Worm (Caenorhabditis elegans): ENCODE measurements around the gene his-64.

DNA sequence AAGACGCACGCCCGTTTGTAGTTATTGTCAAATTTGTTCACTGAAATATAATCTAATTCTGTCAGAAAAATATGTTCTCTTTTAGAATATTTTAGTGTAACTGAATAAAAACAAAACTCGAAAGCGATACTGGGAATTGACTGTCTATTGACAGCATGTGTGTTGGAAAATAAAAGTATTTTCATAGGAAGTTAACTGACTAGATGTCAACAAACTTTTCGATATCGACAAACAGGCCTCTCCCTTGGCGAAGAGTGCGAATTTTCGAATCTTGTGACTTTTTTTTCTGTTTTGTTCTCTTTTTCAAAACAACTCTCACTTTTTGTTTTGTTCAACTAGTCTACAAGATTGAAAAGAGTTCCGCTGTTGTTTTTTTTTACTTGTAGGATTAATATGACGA, 31.3 kb downstream of the his-64 start:
- TF ChIP-seq ceh-39 (tag; optimal IDR thresholded peaks at IDR 0.05) (no peak), pha-4 (tag; optimal IDR thresholded peaks at IDR 0.05) (no peak), snpc-4 (tag; optimal IDR thresholded peaks at IDR 0.05) (no peak), nhr-237 (tag; optimal IDR thresholded peaks at IDR 0.05) (no peak), tbx-8 (GFP tag; optimal IDR thresholded peaks at IDR 0.05) (no peak), elt-3 (tag; optimal IDR thresholded peaks at IDR 0.05) (no peak), nhr-12 (tag; optimal IDR thresholded peaks at IDR 0.05) (no peak), ztf-11 (tag; optimal IDR thresholded peaks at IDR 0.05) (no peak)
